Fruit fly (Drosophila melanogaster): ENCODE measurements around the gene Zip102B.

DNA sequence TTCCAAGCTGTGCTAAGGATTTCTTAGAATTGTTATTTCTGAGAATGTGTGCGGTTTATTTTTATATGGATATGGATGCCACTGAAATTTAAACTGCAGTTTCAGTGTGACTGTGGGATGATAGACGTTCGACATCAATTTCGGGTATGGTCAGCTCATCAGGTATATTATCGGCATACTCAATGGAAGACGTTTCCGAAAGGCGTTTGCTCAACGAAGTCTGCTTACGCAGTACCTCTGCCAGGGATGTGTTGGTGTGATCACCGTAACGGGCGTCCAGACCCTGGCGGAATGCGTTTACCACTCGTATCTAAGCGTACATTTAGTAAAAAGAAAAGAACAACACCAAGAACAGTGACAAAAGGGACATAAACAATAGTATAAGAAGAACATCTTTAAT lies 15.2 kb upstream of the Zip102B start:
- TF ChIP-seq svp (GFP tag) (no peak), OdsH (GFP tag; optimal IDR thresholded peaks at IDR 0.05) (no peak), acj6 (GFP tag; optimal IDR thresholded peaks at IDR 0.05) (no peak), Met (GFP tag; optimal IDR thresholded peaks at IDR 0.05) (no peak), CG11902 (GFP tag; optimal IDR thresholded peaks at IDR 0.05) (no peak), eg (GFP tag; IDR thresholded peaks at IDR 0.05) (no peak), esn (GFP tag; optimal IDR thresholded peaks at IDR 0.05) (no peak), spab (GFP tag; optimal IDR thresholded peaks at IDR 0.05) (no peak)
